Worm (Caenorhabditis elegans): ENCODE measurements around the gene ilys-5.

DNA sequence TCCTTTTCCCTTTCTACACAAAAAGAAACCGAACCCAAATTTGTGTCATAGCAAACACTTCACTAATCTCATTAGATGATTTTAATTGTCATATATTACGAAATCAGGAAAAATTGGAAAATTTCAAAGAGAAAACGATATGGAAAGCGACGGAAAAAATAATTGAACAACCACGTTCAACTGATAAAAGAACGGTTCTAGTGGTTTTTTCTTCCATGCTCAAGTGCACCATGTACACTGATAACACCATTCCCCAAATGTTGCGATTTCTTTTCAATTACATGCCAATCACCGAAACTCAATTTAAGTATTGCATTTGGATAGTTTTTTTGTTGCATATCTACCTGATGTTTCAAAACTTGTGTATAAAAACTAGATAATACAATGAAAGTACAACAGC lies 6.0 kb downstream of the ilys-5 start:
- TF ChIP-seq dao-5 (tag; optimal IDR thresholded peaks at IDR 0.05): no peak
- TF ChIP-seq him-1 (tag; optimal IDR thresholded peaks at IDR 0.05): no peak

All from whole organism, L4/young adult.